Worm (Caenorhabditis elegans) whole organism, mixed stage, embryonic: Measurements from ENCODE around the gene C32C4.16.

ENCODE experiments used
- M03D4.4 ChIP-seq: sonication (generic microtip); optimal IDR thresholded peaks from 2 replicates; lab custom pipeline; 2017; ENCODE audit warnings: mild to moderate bottlenecking, missing genetic modification characterization, missing compliant biosample characterization
- bed-3 ChIP-seq: fragments of 200-800 bp; sonication (Bioruptor generic); optimal IDR thresholded peaks from 3 replicates; lab custom pipeline; 2018; ENCODE audit warnings: mild to moderate bottlenecking, missing genetic modification characterization, moderate library complexity, missing compliant biosample characterization
- ceh-39 ChIP-seq: fragments of 150-350 bp; optimal IDR thresholded peaks from 2 replicates; lab custom pipeline; 2014; ENCODE audit warnings: missing biosample characterization, missing genetic modification characterization
- ceh-43 ChIP-seq: fragments of 200-800 bp; sonication (Bioruptor generic); optimal IDR thresholded peaks from 2 replicates; lab custom pipeline; 2018; ENCODE audit warnings: mild to moderate bottlenecking, missing genetic modification characterization, moderate library complexity, missing compliant biosample characterization
- ceh-83 ChIP-seq: fragments of 200-800 bp; sonication (Bioruptor generic); optimal IDR thresholded peaks from 2 replicates; lab custom pipeline; 2018; ENCODE audit warnings: mild to moderate bottlenecking, missing genetic modification characterization, missing compliant biosample characterization
- ces-1 ChIP-seq: fragments of 150-350 bp; optimal IDR thresholded peaks from 2 replicates; lab custom pipeline; 2014; ENCODE audit warnings: missing biosample characterization, missing genetic modification reagents, missing genetic modification characterization
- cnd-1 ChIP-seq: fragments of 200-800 bp; sonication (Bioruptor generic); optimal IDR thresholded peaks from 2 replicates; lab custom pipeline; 2018; ENCODE audit warnings: mild to moderate bottlenecking, missing genetic modification characterization, missing compliant biosample characterization
- drap-1 ChIP-seq: fragments of 200-800 bp; sonication (Bioruptor generic); optimal IDR thresholded peaks from 3 replicates; lab custom pipeline; 2018; ENCODE audit warnings: mild to moderate bottlenecking, missing genetic modification characterization, missing compliant biosample characterization
- elt-1 ChIP-seq: sonication (generic microtip); optimal IDR thresholded peaks from 2 replicates; lab custom pipeline; 2017; ENCODE audit warnings: missing genetic modification characterization, mild to moderate bottlenecking, missing compliant biosample characterization, antibody characterized with exemption, moderate library complexity, borderline replicate concordance; ENCODE audit not compliant: insufficient read depth
- elt-3 ChIP-seq: fragments of 150-350 bp; optimal IDR thresholded peaks from 2 replicates; lab custom pipeline; 2014; ENCODE audit warnings: missing biosample characterization, missing genetic modification characterization
- ham-2 ChIP-seq: fragments of 200-800 bp; sonication (Bioruptor generic); optimal IDR thresholded peaks from 2 replicates; lab custom pipeline; 2018; ENCODE audit warnings: mild to moderate bottlenecking, missing genetic modification characterization, missing compliant biosample characterization
- hlh-1 ChIP-seq: fragments of 150-350 bp; optimal IDR thresholded peaks from 2 replicates; lab custom pipeline; 2014; ENCODE audit warnings: missing biosample characterization, missing genetic modification reagents, missing genetic modification characterization
- lin-32 ChIP-seq: fragments of 200-800 bp; sonication (Bioruptor generic); optimal IDR thresholded peaks from 2 replicates; lab custom pipeline; 2018; ENCODE audit warnings: mild to moderate bottlenecking, missing genetic modification characterization, missing compliant biosample characterization
- lsy-2 ChIP-seq: fragments of 150-350 bp; optimal IDR thresholded peaks from 2 replicates; lab custom pipeline; 2014; ENCODE audit warnings: missing biosample characterization, missing genetic modification characterization
- mab-5 ChIP-seq: fragments of 150-350 bp; optimal IDR thresholded peaks from 2 replicates; lab custom pipeline; 2014; ENCODE audit warnings: missing biosample characterization, missing genetic modification characterization
- mls-2 ChIP-seq: sonication (generic microtip); optimal IDR thresholded peaks from 2 replicates; lab custom pipeline; 2016; ENCODE audit warnings: mild to moderate bottlenecking, missing genetic modification characterization, moderate library complexity, missing compliant biosample characterization
- nhr-12 ChIP-seq: fragments of 150-350 bp; optimal IDR thresholded peaks from 2 replicates; lab custom pipeline; 2014; ENCODE audit warnings: missing biosample characterization, missing genetic modification characterization
- nhr-2 ChIP-seq: fragments of 150-350 bp; optimal IDR thresholded peaks from 2 replicates; lab custom pipeline; 2014; ENCODE audit warnings: missing biosample characterization, missing genetic modification characterization
- nhr-237 ChIP-seq: fragments of 150-350 bp; optimal IDR thresholded peaks from 2 replicates; lab custom pipeline; 2014; ENCODE audit warnings: missing biosample characterization, missing genetic modification characterization
- nhr-76 ChIP-seq: sonication (generic microtip); optimal IDR thresholded peaks from 2 replicates; lab custom pipeline; 2017; ENCODE audit warnings: missing biosample characterization, missing genetic modification characterization
- pha-4 ChIP-seq: fragments of 150-350 bp; optimal IDR thresholded peaks from 2 replicates; lab custom pipeline; 2018; ENCODE audit warnings: missing biosample characterization, missing genetic modification reagents, missing genetic modification characterization
- sem-2 ChIP-seq: fragments of 200-800 bp; sonication (Bioruptor generic); optimal IDR thresholded peaks from 2 replicates; lab custom pipeline; 2018; ENCODE audit warnings: mild to moderate bottlenecking, missing genetic modification characterization, missing compliant biosample characterization
- snpc-4 ChIP-seq: fragments of 150-350 bp; optimal IDR thresholded peaks from 2 replicates; lab custom pipeline; 2014; ENCODE audit warnings: missing biosample characterization, missing genetic modification characterization
- sptf-1 ChIP-seq: sonication (generic microtip); optimal IDR thresholded peaks from 2 replicates; lab custom pipeline; 2017; ENCODE audit warnings: mild to moderate bottlenecking, missing genetic modification characterization, moderate library complexity, missing compliant biosample characterization
- tbx-8 ChIP-seq: fragments of 200-800 bp; sonication (Bioruptor generic); optimal IDR thresholded peaks from 2 replicates; lab custom pipeline; 2018; ENCODE audit warnings: mild to moderate bottlenecking, missing genetic modification characterization, moderate library complexity, missing compliant biosample characterization
- unc-120 ChIP-seq: sonication (generic microtip); optimal IDR thresholded peaks from 2 replicates; lab custom pipeline; 2017; ENCODE audit warnings: missing genetic modification characterization, missing compliant biosample characterization; ENCODE audit not compliant: poor library complexity, severe bottlenecking
- unc-62 ChIP-seq: fragments of 150-350 bp; optimal IDR thresholded peaks from 2 replicates; lab custom pipeline; 2014; ENCODE audit warnings: missing biosample characterization, missing genetic modification reagents, missing genetic modification characterization
- zip-8 ChIP-seq: fragments of 150-350 bp; optimal IDR thresholded peaks from 2 replicates; lab custom pipeline; 2014; ENCODE audit warnings: missing biosample characterization, missing genetic modification characterization

The C32C4.16 gene

DNA sequence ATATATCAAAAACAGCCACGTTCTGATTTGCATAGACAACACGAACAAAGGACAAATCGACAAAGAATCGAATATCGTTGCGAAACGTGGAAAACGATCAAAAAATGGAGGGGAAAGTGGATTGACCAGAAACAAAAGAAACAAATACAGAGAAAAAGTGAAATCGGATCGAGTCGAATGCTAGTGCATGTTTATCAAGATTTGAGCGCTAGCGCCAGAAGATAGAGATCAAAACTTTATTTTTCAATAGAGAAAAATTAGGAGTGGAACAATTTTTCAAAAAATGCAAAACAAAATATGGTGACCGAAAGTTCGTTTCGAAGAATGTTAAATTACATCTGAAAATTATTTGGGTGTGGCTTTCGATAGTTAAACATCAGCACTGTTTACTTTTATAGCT lies 14.6 kb downstream of the C32C4.16 start:
- no peak for TF ChIP-seq mab-5 (tag; lab: Kevin White, UChicago)
- no peak for TF ChIP-seq lsy-2 (tag; lab: Kevin White, UChicago)
- peak; percentile 69 for TF ChIP-seq elt-1 (tag; lab: Kevin White, UChicago)
- TF ChIP-seq lin-32, result no peak
- no peak for TF ChIP-seq mls-2 (tag; lab: Kevin White, UChicago)
- TF ChIP-seq elt-3 (tag; lab: Kevin White, UChicago), result no peak
- TF ChIP-seq cnd-1 (tag; lab: Kevin White, UChicago), result no peak
- no peak for TF ChIP-seq hlh-1 (tag; lab: Kevin White, UChicago)
- TF ChIP-seq, all 35 proteins: peak for 1

DNA sequence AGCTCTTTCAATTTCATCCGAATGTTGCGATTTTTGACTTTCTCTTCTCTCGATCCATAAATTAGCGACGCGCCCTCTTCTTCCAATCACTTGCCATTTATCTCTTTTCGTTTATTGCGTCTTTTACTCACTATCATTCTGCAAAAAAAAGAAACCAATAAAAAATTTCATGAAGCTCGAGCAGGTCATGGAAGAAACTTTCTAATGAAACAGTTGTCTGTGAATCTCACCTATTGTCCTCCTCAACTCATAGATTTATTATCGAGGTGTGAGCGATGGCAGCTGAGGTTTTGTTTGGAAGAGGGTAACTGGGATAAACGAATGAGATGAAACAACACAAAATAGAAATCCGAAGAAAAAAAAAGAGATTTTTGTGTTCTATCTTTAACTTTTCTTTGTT lies 16.9 kb downstream of the C32C4.16 start:
- TF ChIP-seq ham-2, result no peak

DNA sequence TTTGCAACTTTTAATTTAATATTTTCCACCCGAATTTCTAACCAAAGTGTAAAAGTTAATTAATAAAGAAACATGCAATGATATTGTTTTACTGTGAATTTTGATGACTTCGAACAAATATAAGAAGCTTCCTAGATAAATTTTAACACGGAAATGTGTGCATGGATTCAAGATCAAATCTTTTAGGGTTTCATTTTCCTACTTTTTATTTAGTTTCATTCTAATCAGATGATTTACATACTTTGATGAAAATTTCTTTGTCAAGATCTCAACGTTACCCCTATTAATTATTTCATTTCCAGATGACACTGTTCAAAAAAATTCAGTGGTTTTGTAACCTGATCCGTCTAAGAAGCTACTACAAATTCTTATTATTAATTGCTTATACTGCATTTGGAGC lies 19.9 kb downstream of the C32C4.16 start, which contains the start of gene twk-12:
Gene twk-12 (plus strand): TSS at position 301 of the 400 bp plus-strand sequence.
- no peak for TF ChIP-seq ceh-39
- TF ChIP-seq sptf-1 (tag; lab: Kevin White, UChicago), result no peak
- TF ChIP-seq mab-5 (tag; lab: Kevin White, UChicago), result no peak
- no peak for TF ChIP-seq nhr-2 (tag; lab: Kevin White, UChicago)
- TF ChIP-seq unc-120, result no peak
- TF ChIP-seq pha-4 (tag; lab: Kevin White, UChicago), result no peak
- no peak for TF ChIP-seq hlh-1 (tag; lab: Kevin White, UChicago)
- TF ChIP-seq M03D4.4 (tag; lab: Kevin White, UChicago), result no peak
- TF ChIP-seq ceh-43 (GFP tag; lab: Kevin White, UChicago), result no peak
- TF ChIP-seq drap-1 (GFP tag; lab: Kevin White, UChicago), result no peak
- no peak for TF ChIP-seq sem-2
- TF ChIP-seq ceh-83 (GFP tag; lab: Kevin White, UChicago), result no peak
- TF ChIP-seq nhr-12 (tag; lab: Kevin White, UChicago), result no peak
- TF ChIP-seq nhr-76, result no peak
- TF ChIP-seq snpc-4 (tag; lab: Kevin White, UChicago), result no peak
- no peak for TF ChIP-seq mls-2 (tag; lab: Kevin White, UChicago)
- TF ChIP-seq ces-1, result no peak
- no peak for TF ChIP-seq elt-3 (tag; lab: Kevin White, UChicago)
- TF ChIP-seq bed-3 (GFP tag; lab: Kevin White, UChicago), result no peak
- no peak for TF ChIP-seq lsy-2 (tag; lab: Kevin White, UChicago)

DNA sequence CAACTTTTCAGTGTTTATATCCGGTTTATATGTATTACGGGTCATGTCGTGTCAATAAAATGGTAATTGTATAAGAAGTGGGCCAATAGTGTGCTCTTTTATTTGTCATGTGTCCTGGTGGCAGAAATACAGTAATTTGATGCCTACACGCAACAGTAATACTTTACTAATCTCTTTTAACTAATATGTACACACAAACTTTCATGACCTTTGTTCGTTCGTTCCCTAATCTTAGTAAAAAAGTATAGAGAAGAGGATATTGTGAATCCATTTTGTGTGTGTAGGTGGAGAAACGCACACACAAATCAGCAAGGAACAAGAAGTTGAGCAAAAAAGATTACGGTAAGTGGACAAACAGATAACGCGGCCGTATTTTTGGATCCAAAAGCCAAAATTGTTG lies 23.5 kb downstream of the C32C4.16 start:
- TF ChIP-seq snpc-4 (tag; lab: Kevin White, UChicago) (no peak), pha-4 (tag; lab: Kevin White, UChicago) (no peak), nhr-2 (tag; lab: Kevin White, UChicago) (peak; percentile 51)

DNA sequence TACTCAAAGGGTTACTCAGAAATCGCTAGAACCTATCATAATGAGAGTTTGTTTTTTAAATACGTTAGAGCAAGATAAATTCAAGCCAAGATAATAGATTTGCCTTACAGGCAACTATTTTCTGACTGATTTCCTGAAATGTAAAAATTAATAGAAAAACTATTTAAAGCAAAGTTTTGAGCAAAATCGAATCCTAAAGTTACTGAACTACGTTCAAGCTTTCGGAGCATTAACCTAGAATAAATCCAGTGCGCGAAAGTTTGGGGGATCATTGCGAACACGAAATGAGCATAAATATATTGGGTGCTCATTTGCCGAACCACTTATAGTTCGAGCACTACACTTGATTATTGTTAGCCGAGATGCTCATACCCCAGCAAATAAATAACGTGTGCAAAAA lies 24.3 kb downstream of the C32C4.16 start, which contains the start of gene ceh-22:
Gene ceh-22 (plus strand): TSS at position 301 of the 400 bp plus-strand sequence.
- no peak for TF ChIP-seq tbx-8 (GFP tag; lab: Kevin White, UChicago)
- no peak for TF ChIP-seq ham-2
- TF ChIP-seq nhr-12 (tag; lab: Kevin White, UChicago), result no peak

DNA sequence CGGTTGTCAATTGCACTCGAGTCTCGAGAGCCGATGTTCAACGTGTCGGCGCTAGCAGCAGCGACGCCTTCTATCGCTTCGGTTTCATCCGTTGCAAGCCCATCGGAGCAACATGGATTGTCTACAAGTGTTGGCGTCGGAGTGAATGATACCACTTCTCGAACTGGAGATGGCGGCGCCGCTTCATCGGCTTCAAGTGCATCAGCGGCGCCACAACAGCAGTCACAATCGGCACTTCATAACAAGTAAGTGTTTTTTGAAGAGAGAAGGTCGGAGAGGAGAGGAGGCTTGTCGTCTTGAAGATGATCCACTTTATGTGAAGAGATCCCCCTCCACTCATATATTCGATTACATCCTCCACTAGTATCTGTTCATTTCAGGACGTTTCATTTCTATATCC lies 25.2 kb downstream of the C32C4.16 start:
- TF ChIP-seq ces-1 (peak; percentile 2), zip-8 (tag; lab: Kevin White, UChicago) (no peak)
- TF ChIP-seq, all 35 proteins: peak for 1

DNA sequence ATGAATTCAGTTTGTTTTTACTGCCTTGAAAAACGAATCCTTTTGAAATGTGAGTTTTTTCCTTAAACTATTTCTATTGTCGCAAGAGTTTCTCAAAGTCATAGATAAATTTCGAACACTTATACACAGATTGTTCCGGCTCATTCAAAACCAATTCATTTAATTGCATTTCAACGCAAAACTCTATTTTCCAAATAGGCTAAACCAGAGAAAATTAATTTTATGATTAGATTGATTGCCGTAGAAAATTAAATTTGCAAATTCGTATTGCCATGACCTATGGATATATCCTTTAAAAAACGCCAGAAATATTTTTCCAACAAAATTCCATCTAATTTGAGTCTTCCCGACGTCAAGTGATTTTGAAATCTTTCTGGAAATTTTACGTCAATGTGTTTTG lies 28.6 kb downstream of the C32C4.16 start:
- TF ChIP-seq sptf-1 (tag; lab: Kevin White, UChicago) (no peak), mab-5 (tag; lab: Kevin White, UChicago) (no peak), unc-62 (GFP tag; lab: Kevin White, UChicago) (no peak), M03D4.4 (tag; lab: Kevin White, UChicago) (no peak), cnd-1 (tag; lab: Kevin White, UChicago) (no peak), nhr-237 (no peak), ces-1 (peak; percentile 81)
